Worm (Caenorhabditis elegans) whole organism, young adult: ENCODE data around the gene fbxa-67.

ENCODE experiments used
- B0336.3 ChIP-seq: fragments of 200-800 bp; sonication (Bioruptor generic); IDR thresholded peaks from 2 replicates; pipeline ENCODE4 v1.3.6; 2022; ENCODE audit warnings: missing genetic modification characterization, missing compliant biosample characterization
- F57C9.4 ChIP-seq: sonication (generic microtip); optimal IDR thresholded peaks from 2 replicates; lab custom pipeline; 2017; ENCODE audit warnings: mild to moderate bottlenecking, missing genetic modification characterization, missing compliant biosample characterization
- Y53F4B.3 ChIP-seq: fragments of 200-800 bp; sonication (Bioruptor generic); IDR thresholded peaks from 2 replicates; pipeline ENCODE4 v1.3.6; 2022; ENCODE audit warnings: missing genetic modification reagents, missing genetic modification characterization, missing compliant biosample characterization
- Y67H2A.10 ChIP-seq: fragments of 200-800 bp; sonication (Bioruptor generic); conservative IDR thresholded peaks from 2 replicates; pipeline ENCODE4 v1.3.6; 2022; ENCODE audit warnings: missing genetic modification reagents, missing genetic modification characterization, missing compliant biosample characterization
- Y79H2A.3 ChIP-seq: fragments of 200-800 bp; sonication (Bioruptor generic); conservative IDR thresholded peaks from 2 replicates; pipeline ENCODE4 v1.3.6; 2022; ENCODE audit warnings: missing genetic modification reagents, missing genetic modification characterization, missing compliant biosample characterization
- akir-1 ChIP-seq: fragments of 200-800 bp; sonication (Bioruptor generic); optimal IDR thresholded peaks from 2 replicates; lab custom pipeline; 2018; ENCODE audit warnings: mild to moderate bottlenecking, missing genetic modification characterization, moderate library complexity, missing compliant biosample characterization
- ama-1 ChIP-seq, 3 experiments: fragments of 150-350 bp in 1 of 3; sonication (generic microtip) in 2 of 3; optimal IDR thresholded peaks; 2 replicates each; lab custom pipeline; 2014 to 2018; ENCODE audit warnings: missing biosample characterization in 2 of 3, missing genetic modification characterization in 2 of 3, missing genetic modification reagents in 2 of 3
- aptf-3 ChIP-seq: fragments of 200-800 bp; sonication (Bioruptor generic); IDR thresholded peaks from 2 replicates; pipeline ENCODE4 v1.3.6; 2022; ENCODE audit warnings: missing genetic modification characterization, missing compliant biosample characterization
- attf-3 ChIP-seq: fragments of 200-800 bp; sonication (Bioruptor generic); conservative IDR thresholded peaks from 2 replicates; pipeline ENCODE4 v1.3.6; 2022; ENCODE audit warnings: missing genetic modification reagents, missing genetic modification characterization, missing compliant biosample characterization
- attf-5 ChIP-seq: fragments of 200-800 bp; sonication (Bioruptor generic); optimal IDR thresholded peaks from 2 replicates; lab custom pipeline; 2018; ENCODE audit warnings: mild to moderate bottlenecking, missing genetic modification characterization, missing compliant biosample characterization
- bed-2 ChIP-seq: fragments of 200-800 bp; sonication (Bioruptor generic); IDR thresholded peaks from 2 replicates; pipeline ENCODE4 v1.3.6; 2022; ENCODE audit warnings: missing genetic modification reagents, missing genetic modification characterization, missing compliant biosample characterization
- cebp-1 ChIP-seq, 2 experiments: fragments of 200-800 bp in 1 of 2; sonication (Bioruptor generic) in 1 of 2; sonication (generic microtip) in 1 of 2; IDR thresholded peaks in 1 of 2; optimal IDR thresholded peaks in 1 of 2; 2 replicates each; pipeline versions ENCODE4 v1.3.6 to Lab custom; 2017 to 2022; ENCODE audit warnings: missing compliant biosample characterization in 2 of 2, missing genetic modification characterization in 2 of 2, mild to moderate bottlenecking in 1 of 2, missing genetic modification reagents in 1 of 2, moderate library complexity in 1 of 2
- cebp-2 ChIP-seq: fragments of 200-800 bp; sonication (Bioruptor generic); IDR thresholded peaks from 2 replicates; pipeline ENCODE4 v1.3.6; 2022; ENCODE audit warnings: missing genetic modification characterization, missing compliant biosample characterization
- ceh-100 ChIP-seq: fragments of 200-800 bp; sonication (Bioruptor generic); IDR thresholded peaks from 2 replicates; pipeline ENCODE4 v1.3.6; 2022; ENCODE audit warnings: missing genetic modification reagents, missing genetic modification characterization, missing compliant biosample characterization
- ceh-91 ChIP-seq: fragments of 200-800 bp; sonication (Bioruptor generic); IDR thresholded peaks from 2 replicates; pipeline ENCODE4 v1.3.6; 2022; ENCODE audit warnings: missing genetic modification reagents, missing genetic modification characterization, missing compliant biosample characterization
- dox-1 ChIP-seq: fragments of 200-800 bp; sonication (Bioruptor generic); IDR thresholded peaks from 2 replicates; pipeline ENCODE4 v1.3.6; 2022; ENCODE audit warnings: missing genetic modification reagents, missing genetic modification characterization, missing compliant biosample characterization
- dpff-1 ChIP-seq: sonication (generic microtip); optimal IDR thresholded peaks from 2 replicates; lab custom pipeline; 2017; ENCODE audit warnings: mild to moderate bottlenecking, missing genetic modification characterization, missing compliant biosample characterization
- egl-44 ChIP-seq: fragments of 200-800 bp; sonication (Bioruptor generic); IDR thresholded peaks from 2 replicates; pipeline ENCODE4 v1.3.6; 2022; ENCODE audit warnings: missing genetic modification reagents, missing genetic modification characterization, missing compliant biosample characterization
- fkh-3 ChIP-seq: sonication (generic microtip); optimal IDR thresholded peaks from 2 replicates; lab custom pipeline; 2016; ENCODE audit warnings: mild to moderate bottlenecking, missing genetic modification characterization, missing compliant biosample characterization
- gei-17 ChIP-seq: fragments of 200-800 bp; sonication (Bioruptor generic); optimal IDR thresholded peaks from 2 replicates; lab custom pipeline; 2018; ENCODE audit warnings: mild to moderate bottlenecking, missing genetic modification characterization, missing compliant biosample characterization
- hlh-26 ChIP-seq: fragments of 200-800 bp; sonication (Bioruptor generic); conservative IDR thresholded peaks from 2 replicates; pipeline ENCODE4 v1.3.6; 2022; ENCODE audit warnings: missing genetic modification reagents, missing genetic modification characterization, missing compliant biosample characterization
- hmg-1.2 ChIP-seq: fragments of 200-800 bp; sonication (Bioruptor generic); IDR thresholded peaks from 2 replicates; pipeline ENCODE4 v1.3.6; 2022; ENCODE audit warnings: missing genetic modification reagents, missing genetic modification characterization, missing compliant biosample characterization
- hmg-20 ChIP-seq: fragments of 200-800 bp; sonication (Bioruptor generic); IDR thresholded peaks from 2 replicates; pipeline ENCODE4 v1.3.6; 2022; ENCODE audit warnings: missing genetic modification reagents, missing genetic modification characterization, missing compliant biosample characterization
- hrde-1 ChIP-seq: sonication (generic microtip); optimal IDR thresholded peaks from 2 replicates; lab custom pipeline; 2016; ENCODE audit warnings: missing genetic modification characterization, mild to moderate bottlenecking, missing compliant biosample characterization, moderate library complexity, missing genotype, missing genetic modification reagents, borderline replicate concordance
- hsf-1 ChIP-seq: fragments of 200-800 bp; sonication (Bioruptor generic); IDR thresholded peaks from 2 replicates; pipeline ENCODE4 v1.3.6; 2022; ENCODE audit warnings: missing genetic modification reagents, missing genetic modification characterization, missing compliant biosample characterization
- lin-35 ChIP-seq, 3 experiments: fragments of 150-350 bp in 2 of 3; sonication (generic microtip) in 1 of 3; optimal IDR thresholded peaks; 2 replicates each; lab custom pipeline; 2014 to 2018; ENCODE audit warnings: missing biosample characterization in 3 of 3, missing genetic modification characterization in 3 of 3, missing genetic modification reagents in 3 of 3
- lin-54 ChIP-seq: fragments of 200-800 bp; sonication (Bioruptor generic); optimal IDR thresholded peaks from 2 replicates; lab custom pipeline; 2018; ENCODE audit warnings: mild to moderate bottlenecking, missing genetic modification characterization, missing compliant biosample characterization
- lir-1 ChIP-seq: fragments of 200-800 bp; sonication (Bioruptor generic); conservative IDR thresholded peaks from 2 replicates; pipeline ENCODE4 v1.3.6; 2022; ENCODE audit warnings: missing genetic modification reagents, missing genetic modification characterization, missing compliant biosample characterization
- lsl-1 ChIP-seq: fragments of 200-800 bp; sonication (Bioruptor generic); optimal IDR thresholded peaks from 2 replicates; lab custom pipeline; 2018; ENCODE audit warnings: mild to moderate bottlenecking, missing genetic modification characterization, moderate library complexity, missing compliant biosample characterization
- madf-3 ChIP-seq: fragments of 200-800 bp; sonication (Bioruptor generic); IDR thresholded peaks from 2 replicates; pipeline ENCODE4 v1.3.6; 2022; ENCODE audit warnings: missing genetic modification reagents, missing genetic modification characterization, missing compliant biosample characterization
- mel-28 ChIP-seq: sonication (generic microtip); optimal IDR thresholded peaks from 2 replicates; lab custom pipeline; 2016; ENCODE audit warnings: borderline replicate concordance, mild to moderate bottlenecking, missing genetic modification characterization, missing compliant biosample characterization
- nhr-179 ChIP-seq: sonication (generic microtip); optimal IDR thresholded peaks from 2 replicates; lab custom pipeline; 2016; ENCODE audit warnings: mild to moderate bottlenecking, missing genetic modification characterization, missing compliant biosample characterization
- nhr-80 ChIP-seq: sonication (generic microtip); optimal IDR thresholded peaks from 2 replicates; lab custom pipeline; 2016; ENCODE audit warnings: missing genetic modification characterization, missing compliant biosample characterization
- pbrm-1 ChIP-seq: fragments of 200-800 bp; sonication (Bioruptor generic); IDR thresholded peaks from 2 replicates; pipeline ENCODE4 v1.3.6; 2022; ENCODE audit warnings: missing genetic modification reagents, missing genetic modification characterization, missing compliant biosample characterization
- rcor-1 ChIP-seq: fragments of 200-800 bp; sonication (Bioruptor generic); IDR thresholded peaks from 2 replicates; pipeline ENCODE4 v1.3.6; 2022; ENCODE audit warnings: missing genetic modification reagents, missing genetic modification characterization, missing compliant biosample characterization
- snpc-3.4 ChIP-seq: sonication (generic microtip); optimal IDR thresholded peaks from 2 replicates; lab custom pipeline; 2017; ENCODE audit warnings: missing genetic modification characterization, mild to moderate bottlenecking, missing compliant biosample characterization, antibody characterized with exemption, moderate library complexity, missing genotype, missing genetic modification reagents
- tbx-9 ChIP-seq: sonication (generic microtip); optimal IDR thresholded peaks from 2 replicates; lab custom pipeline; 2016; ENCODE audit warnings: borderline replicate concordance, missing genetic modification characterization, inconsistent platforms, missing compliant biosample characterization
- unc-62 ChIP-seq: fragments of 150-350 bp; optimal IDR thresholded peaks from 2 replicates; lab custom pipeline; 2014; ENCODE audit warnings: missing biosample characterization, missing genetic modification reagents, missing genetic modification characterization
- ztf-18 ChIP-seq: sonication (generic microtip); optimal IDR thresholded peaks from 2 replicates; lab custom pipeline; 2016; ENCODE audit warnings: missing genotype, mild to moderate bottlenecking, missing genetic modification characterization, missing compliant biosample characterization
- ztf-6 ChIP-seq: fragments of 200-800 bp; sonication (Bioruptor generic); IDR thresholded peaks from 2 replicates; pipeline ENCODE4 v1.3.6; 2022; ENCODE audit warnings: missing genetic modification reagents, missing genetic modification characterization, missing compliant biosample characterization

The fbxa-67 gene

DNA sequence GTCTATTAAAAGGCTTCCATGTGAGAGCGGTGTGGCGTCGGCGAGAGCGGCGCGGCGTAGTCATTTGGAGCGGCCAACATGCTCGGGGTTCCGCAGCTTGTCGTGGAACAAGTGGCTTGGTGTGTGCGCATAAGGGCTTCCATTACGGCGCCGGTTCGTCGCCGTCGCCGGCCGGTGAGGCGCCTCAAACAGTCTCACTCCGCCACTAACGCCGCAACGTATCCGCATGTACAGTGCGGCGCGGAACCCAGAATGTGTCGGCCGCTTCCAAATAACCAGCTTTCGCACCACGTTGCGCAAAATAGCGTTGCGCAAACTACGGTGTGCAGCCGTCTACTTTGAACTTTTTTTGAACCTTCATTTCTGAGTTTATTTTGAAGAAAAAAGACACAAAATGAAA lies 20.5 kb upstream of the fbxa-67 start (continued):
- 0 out of 2 replicates have a peak, but pooled peaks have one; percentile 13 for TF ChIP-seq madf-3

DNA sequence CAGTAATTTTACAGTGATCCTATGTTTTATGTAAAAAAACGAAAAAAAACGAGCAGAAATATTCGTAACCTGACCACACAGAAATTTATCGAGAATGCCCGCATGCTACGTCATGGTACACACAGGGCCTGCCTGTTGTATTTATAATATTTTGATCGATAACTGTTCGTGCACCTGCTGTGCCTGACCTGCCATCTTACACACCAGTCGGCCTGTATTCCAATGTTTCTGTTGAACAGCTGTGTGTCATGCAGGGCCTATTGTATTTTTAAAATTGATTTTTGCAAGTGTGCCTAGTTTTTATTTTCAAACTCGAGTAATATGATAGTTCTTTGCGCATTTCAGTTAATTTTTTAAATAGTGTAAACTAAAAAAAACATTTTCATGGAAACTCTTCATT lies 15.8 kb upstream of the fbxa-67 start:
- no peak for TF ChIP-seq bed-2 (GFP tag; lab: Robert Waterston, UW)
- no peak for TF ChIP-seq ztf-6
- TF ChIP-seq ztf-18: no peak
- no peak for TF ChIP-seq nhr-179
- TF ChIP-seq dox-1 (GFP tag; lab: Robert Waterston, UW): no peak
- no peak for TF ChIP-seq Y79H2A.3
- no peak for TF ChIP-seq lir-1
- TF ChIP-seq akir-1 (GFP tag; lab: Kevin White, UChicago): no peak
- TF ChIP-seq lin-54 (GFP tag; lab: Kevin White, UChicago): no peak
- no peak for TF ChIP-seq F57C9.4 (tag; lab: Kevin White, UChicago)
- TF ChIP-seq aptf-3 (GFP tag; lab: Robert Waterston, UW): no peak
- TF ChIP-seq Y53F4B.3 (GFP tag; lab: Robert Waterston, UW): no peak
- TF ChIP-seq Y67H2A.10 (GFP tag; lab: Robert Waterston, UW): no peak

DNA sequence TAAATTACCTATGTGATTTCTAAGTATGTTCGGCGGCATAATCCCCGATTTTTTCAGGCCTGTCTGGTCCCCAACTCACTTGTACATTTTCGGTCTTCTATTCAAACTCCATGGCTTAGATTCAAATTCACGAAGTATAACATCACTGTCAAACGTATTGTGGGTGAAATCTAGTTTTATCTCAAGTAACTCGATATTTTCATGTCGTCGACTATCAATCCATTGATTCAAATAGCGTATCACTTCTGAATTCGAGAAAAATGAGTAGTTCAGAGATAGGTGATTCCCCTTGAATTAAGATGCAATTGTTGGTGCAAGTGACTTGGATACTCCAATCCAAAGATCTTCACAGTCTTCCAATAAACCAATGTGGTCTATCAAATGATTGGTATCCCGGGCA lies 14.2 kb upstream of the fbxa-67 start:
- TF ChIP-seq ceh-91 (GFP tag; lab: Robert Waterston, UW) (no peak), fkh-3 (tag; lab: Kevin White, UChicago) (no peak), hsf-1 (no peak)
- TF ChIP-seq, all 124 proteins: peak for 0

DNA sequence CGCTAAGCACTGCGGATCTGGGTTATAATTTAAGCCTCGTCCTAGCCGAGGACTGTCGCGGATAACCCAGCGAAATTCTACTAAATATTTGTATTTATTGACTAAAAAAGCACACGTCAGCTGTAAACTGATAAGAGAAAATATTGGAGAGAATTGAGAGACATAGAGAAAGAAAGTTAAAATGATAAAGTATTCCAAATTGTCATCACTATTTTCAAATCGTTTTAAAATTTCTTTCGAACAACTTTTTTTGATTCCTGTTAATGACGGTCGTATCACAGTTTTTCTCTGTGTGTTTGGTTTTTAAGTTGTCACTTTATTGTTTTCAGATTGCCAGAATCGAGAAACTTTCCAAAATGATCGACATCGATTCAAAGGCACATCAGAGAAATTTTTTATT lies 11.5 kb upstream of the fbxa-67 start, which contains the start of gene fbxa-51:
fbxa-51 (plus strand) TSS at position 322 of the 400 bp plus-strand sequence.
- TF ChIP-seq pbrm-1 (GFP tag; lab: Robert Waterston, UW) (no peak), snpc-3.4 (tag; lab: Kevin White, UChicago) (no peak), hmg-1.2 (GFP tag; lab: Robert Waterston, UW) (peak; percentile 40; the same call in 1 of the 2 replicates), unc-62 (GFP tag; lab: Kevin White, UChicago) (no peak), tbx-9 (tag; lab: Kevin White, UChicago) (no peak), nhr-80 (peak; percentile 66), rcor-1 (GFP tag; lab: Robert Waterston, UW) (no peak), ama-1 (optimal IDR thresholded peaks at IDR 0.05; lab: Kevin White, UChicago) (no peak), ama-1 (GFP tag; optimal IDR thresholded peaks at IDR 0.05; lab: Kevin White, UChicago) (no peak)

DNA sequence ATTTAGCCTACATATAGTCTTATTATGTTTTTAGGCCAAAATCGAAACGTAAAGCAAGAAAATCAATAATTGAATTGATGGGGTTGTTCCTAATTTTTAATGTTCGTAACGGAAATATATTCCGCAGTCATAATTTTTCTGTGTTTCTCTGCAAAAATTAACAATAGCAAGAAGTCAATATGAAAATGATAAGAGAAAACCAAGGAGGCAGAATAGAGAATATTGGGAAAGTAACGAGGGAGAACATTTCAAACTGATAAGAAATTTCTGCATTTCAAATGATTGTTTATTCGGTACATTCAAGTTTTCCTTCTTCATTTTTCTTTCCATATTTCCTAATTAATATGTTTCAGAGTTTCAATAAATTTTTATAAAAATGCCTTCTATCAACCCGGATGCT lies 5.5 kb upstream of the fbxa-67 start, which contains the start of gene fbxa-54:
fbxa-54 (plus strand) TSS at position 354 of the 400 bp plus-strand sequence.
- TF ChIP-seq nhr-80: peak; percentile 79
- no peak for TF ChIP-seq cebp-2 (GFP tag; lab: Robert Waterston, UW)
- no peak for TF ChIP-seq hmg-20 (GFP tag; lab: Robert Waterston, UW)

DNA sequence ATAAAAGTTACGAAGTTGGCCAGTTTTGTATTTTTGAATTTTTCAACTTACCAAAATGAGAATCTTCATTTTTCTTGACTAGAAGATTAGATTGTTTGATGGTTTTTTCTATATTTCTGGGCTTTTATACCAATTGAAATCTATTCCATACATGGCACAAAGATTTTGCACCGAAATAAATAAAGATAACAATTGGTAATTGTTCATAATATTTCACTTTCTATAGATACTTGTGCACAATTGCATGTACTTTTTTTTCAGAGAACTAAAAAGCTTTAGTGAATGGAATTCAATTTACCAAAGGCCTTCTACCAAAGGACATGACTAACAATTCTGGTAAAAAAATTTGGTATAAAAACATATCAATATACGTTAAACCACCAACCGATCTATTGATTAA lies 4.1 kb upstream of the fbxa-67 start, which contains the start of the genes T12B5.15 and T12B5.14:
T12B5.15 (minus strand) TSS at position 101 of the 400 bp plus-strand sequence.
T12B5.14 (plus strand) TSS at position 321 of the 400 bp plus-strand sequence.
- TF ChIP-seq lsl-1: no peak
- TF ChIP-seq egl-44 (GFP tag; lab: Robert Waterston, UW): no peak
- no peak for TF ChIP-seq lin-35 (GFP tag; optimal IDR thresholded peaks at IDR 0.05; lab: Kevin White, UChicago)
- no peak for TF ChIP-seq attf-3 (GFP tag; lab: Robert Waterston, UW)
- no peak for TF ChIP-seq B0336.3
- TF ChIP-seq dpff-1 (tag; lab: Kevin White, UChicago): no peak
- TF ChIP-seq nhr-80: no peak
- no peak for TF ChIP-seq ceh-100 (GFP tag; lab: Robert Waterston, UW)
- no peak for TF ChIP-seq lin-54 (GFP tag; lab: Kevin White, UChicago)
- TF ChIP-seq hrde-1 (tag; lab: Kevin White, UChicago): no peak
- TF ChIP-seq attf-5 (GFP tag; lab: Kevin White, UChicago): no peak
- TF ChIP-seq hlh-26 (GFP tag; lab: Robert Waterston, UW): no peak
- no peak for TF ChIP-seq cebp-1 (GFP tag; IDR thresholded peaks at IDR 0.05; lab: Robert Waterston, UW)
- TF ChIP-seq cebp-1 (tag; optimal IDR thresholded peaks at IDR 0.05; lab: Kevin White, UChicago): no peak
- no peak for TF ChIP-seq mel-28 (tag; lab: Kevin White, UChicago)
- no peak for TF ChIP-seq gei-17 (GFP tag; lab: Kevin White, UChicago)
- TF ChIP-seq Y67H2A.10 (GFP tag; lab: Robert Waterston, UW): no peak
